Fruit fly (Drosophila melanogaster): ENCODE results near the gene CG15930.

dm6 chrX:5357035-5357434, 39.9 kb upstream of the CG15930 start:
- TF ChIP-seq CG11617 (GFP tag; optimal IDR thresholded peaks at IDR 0.05) (no peak), CG7045 (GFP tag; optimal IDR thresholded peaks at IDR 0.05) (no peak), pad (GFP tag; optimal IDR thresholded peaks at IDR 0.05) (no peak), CG14711 (tag; optimal IDR thresholded peaks at IDR 0.05) (no peak), Clk (GFP tag; optimal IDR thresholded peaks at IDR 0.05) (no peak), CG1620 (GFP tag; optimal IDR thresholded peaks at IDR 0.05) (no peak), cnc (optimal IDR thresholded peaks at IDR 0.05) (no peak), cic (GFP tag; optimal IDR thresholded peaks at IDR 0.05) (no peak), Crg-1 (GFP tag; optimal IDR thresholded peaks at IDR 0.05) (no peak), CG7101 (tag; optimal IDR thresholded peaks at IDR 0.05) (no peak), kay (GFP tag; ENCODE audit: borderline replicate concordance) (no peak), bab1 (GFP tag; optimal IDR thresholded peaks at IDR 0.05) (no peak)
